Fruit fly (Drosophila melanogaster): ENCODE measurements around the gene CG15525.

The CG15525 gene

DNA sequence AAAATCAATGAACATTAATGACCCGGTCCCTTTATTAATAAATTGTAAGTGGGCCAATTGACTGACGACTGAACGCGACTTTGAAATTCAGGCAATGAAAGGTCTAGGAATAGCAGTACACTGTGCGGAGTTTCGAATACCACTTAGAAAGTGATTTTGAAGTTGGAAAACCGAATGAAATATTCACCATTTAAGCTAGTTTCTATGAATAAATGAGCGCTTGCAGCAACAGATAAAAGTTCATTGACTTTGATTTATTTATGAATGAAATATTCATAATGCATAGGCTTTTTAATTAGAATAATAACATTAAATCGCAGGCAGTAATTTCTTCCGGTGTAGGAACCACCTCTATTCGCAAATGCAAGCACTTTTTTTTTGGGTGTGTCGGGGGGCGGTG is 23.5 kb upstream of the CG15525 start (continued):
- TF ChIP-seq phol (tag; optimal IDR thresholded peaks at IDR 0.05) (peak; percentile 30), CG1792 (GFP tag; optimal IDR thresholded peaks at IDR 0.05) (no peak), cwo (GFP tag; optimal IDR thresholded peaks at IDR 0.05) (peak; percentile 8), p53 (GFP tag; optimal IDR thresholded peaks at IDR 0.05) (no peak), CG17361 (GFP tag; IDR thresholded peaks at IDR 0.05) (0 out of 3 replicates have a peak, but pooled peaks have one; percentile 16), CG12744 (GFP tag; optimal IDR thresholded peaks at IDR 0.05) (no peak), CG6272 (GFP tag; IDR thresholded peaks at IDR 0.05) (no peak), Drgx (GFP tag; IDR thresholded peaks at IDR 0.05) (peak; percentile 65), Oli (tag; optimal IDR thresholded peaks at IDR 0.05) (peak; percentile 33), CG8281 (tag; optimal IDR thresholded peaks at IDR 0.05) (no peak), pho (GFP tag; optimal IDR thresholded peaks at IDR 0.05) (no peak), Mad (GFP tag; optimal IDR thresholded peaks at IDR 0.05) (no peak), lab (GFP tag; optimal IDR thresholded peaks at IDR 0.05) (peak; percentile 13), CG4360 (GFP tag; IDR thresholded peaks at IDR 0.05) (no peak), Lhr (GFP tag; optimal IDR thresholded peaks at IDR 0.05) (no peak), CG1602 (GFP tag; optimal IDR thresholded peaks at IDR 0.05) (no peak), CG14014 (GFP tag; IDR thresholded peaks at IDR 0.05) (0 out of 2 replicates have a peak, but pooled peaks have one; percentile 27), Atf6 (GFP tag; IDR thresholded peaks at IDR 0.05) (peak; percentile 24; the same call in 1 of the 2 replicates), CG2116 (GFP tag; optimal IDR thresholded peaks at IDR 0.05) (no peak), Rx (GFP tag; IDR thresholded peaks at IDR 0.05) (no peak), ATbp (GFP tag; optimal IDR thresholded peaks at IDR 0.05) (peak; percentile 45), HLH54F (GFP tag; optimal IDR thresholded peaks at IDR 0.05) (no peak), CG15011 (GFP tag; optimal IDR thresholded peaks at IDR 0.05) (no peak), E2f1 (GFP tag; IDR thresholded peaks at IDR 0.05) (no peak), Camta (GFP tag; optimal IDR thresholded peaks at IDR 0.05) (no peak), dysf (GFP tag; IDR thresholded peaks at IDR 0.05) (peak; percentile 59; the same call in 1 of the 3 replicates), CG32767 (GFP tag; IDR thresholded peaks at IDR 0.05) (no peak), row (GFP tag; IDR thresholded peaks at IDR 0.05) (peak; percentile 58), CG12391 (tag; optimal IDR thresholded peaks at IDR 0.05) (peak; percentile 30), Fer3 (tag; optimal IDR thresholded peaks at IDR 0.05) (no peak), Rfx (GFP tag; IDR thresholded peaks at IDR 0.05) (peak; percentile 47), CG3995 (GFP tag; optimal IDR thresholded peaks at IDR 0.05) (no peak), CG13424 (tag; optimal IDR thresholded peaks at IDR 0.05) (peak; percentile 16), dmrt99B (tag; optimal IDR thresholded peaks at IDR 0.05) (peak; percentile 43), CG14710 (tag; optimal IDR thresholded peaks at IDR 0.05) (peak; percentile 2), CG6765 (GFP tag; optimal IDR thresholded peaks at IDR 0.05) (no peak), CG15269 (tag; optimal IDR thresholded peaks at IDR 0.05) (peak; percentile 32), bsh (GFP tag; optimal IDR thresholded peaks at IDR 0.05) (peak in 1 of 2 experiments; percentile 29), Xrp1 (GFP tag; IDR thresholded peaks at IDR 0.05) (peak; percentile 48; the same call in 1 of the 2 replicates), ro (GFP tag; IDR thresholded peaks at IDR 0.05) (no peak), HLH3B (GFP tag; IDR thresholded peaks at IDR 0.05) (0 out of 2 replicates have a peak, but pooled peaks have one; percentile 8), CG5245 (GFP tag; optimal IDR thresholded peaks at IDR 0.05) (no peak), CG7556 (GFP tag; optimal IDR thresholded peaks at IDR 0.05) (no peak), al (GFP tag; IDR thresholded peaks at IDR 0.05) (no peak), Dek (tag; optimal IDR thresholded peaks at IDR 0.05) (peak; percentile 8), CG11504 (tag; optimal IDR thresholded peaks at IDR 0.05) (peak; percentile 53), jing (GFP tag; optimal IDR thresholded peaks at IDR 0.05) (no peak), CG11093 (GFP tag; IDR thresholded peaks at IDR 0.05) (no peak), CG6654 (GFP tag; optimal IDR thresholded peaks at IDR 0.05) (no peak), Ssrp (tag; optimal IDR thresholded peaks at IDR 0.05) (peak; percentile 40), sisA (GFP tag; IDR thresholded peaks at IDR 0.05) (peak; percentile 29; the same call in 1 of the 2 replicates)
